Fruit fly (Drosophila melanogaster) whole organism, embryonic: ENCODE results near the gene CG15365.

Experiments
- CG10431 ChIP-seq: fragments of 200-800 bp; sonication (Bioruptor generic); optimal IDR thresholded peaks from 3 replicates; lab custom pipeline; 2018; ENCODE audit warnings: missing biosample characterization, mild to moderate bottlenecking, missing genetic modification characterization
- CG10565 ChIP-seq: fragments of 200-800 bp; sonication (Bioruptor generic); optimal IDR thresholded peaks from 3 replicates; lab custom pipeline; 2016; ENCODE audit warnings: missing biosample characterization, mild to moderate bottlenecking, missing genetic modification characterization
- CG10959 ChIP-seq: fragments of 200-800 bp; sonication (Bioruptor generic); IDR thresholded peaks from 2 replicates; pipeline ENCODE4 v1.3.6; 2022; ENCODE audit warnings: missing biosample characterization, missing genetic modification characterization
- CG12659 ChIP-seq: fragments of 200-800 bp; sonication (Bioruptor generic); optimal IDR thresholded peaks from 3 replicates; lab custom pipeline; 2017; ENCODE audit warnings: mild to moderate bottlenecking, missing biosample characterization, missing genetic modification reagents, missing genetic modification characterization
- CG12744 ChIP-seq: fragments of 200-800 bp; sonication (Bioruptor generic); optimal IDR thresholded peaks from 2 replicates; lab custom pipeline; 2016; ENCODE audit warnings: missing biosample characterization, missing genetic modification characterization
- CG13894 ChIP-seq: fragments of 200-800 bp; sonication (Bioruptor generic); optimal IDR thresholded peaks from 3 replicates; lab custom pipeline; 2018; ENCODE audit warnings: missing biosample characterization, mild to moderate bottlenecking, missing genetic modification characterization, moderate library complexity
- CG14441 ChIP-seq: fragments of 200-800 bp; sonication (Bioruptor generic); IDR thresholded peaks from 2 replicates; pipeline ENCODE4 v1.3.6; 2022; ENCODE audit warnings: missing biosample characterization, missing genetic modification characterization
- CG14667 ChIP-seq: fragments of 200-800 bp; sonication (Bioruptor generic); IDR thresholded peaks from 2 replicates; pipeline ENCODE4 v1.3.6; 2022; ENCODE audit warnings: missing biosample characterization, missing genetic modification characterization
- CG15011 ChIP-seq: fragments of 200-800 bp; sonication (Bioruptor generic); optimal IDR thresholded peaks from 3 replicates; lab custom pipeline; 2018; ENCODE audit warnings: missing biosample characterization, mild to moderate bottlenecking, missing genetic modification characterization
- CG1529 ChIP-seq: fragments of 200-800 bp; sonication (Bioruptor generic); optimal IDR thresholded peaks from 3 replicates; lab custom pipeline; 2018; ENCODE audit warnings: missing biosample characterization, missing genetic modification characterization
- CG1602 ChIP-seq: fragments of 200-800 bp; sonication (Bioruptor generic); optimal IDR thresholded peaks from 3 replicates; lab custom pipeline; 2016; ENCODE audit warnings: missing biosample characterization, missing genetic modification characterization
- CG1603 ChIP-seq: fragments of 200-800 bp; sonication (Bioruptor generic); optimal IDR thresholded peaks from 2 replicates; lab custom pipeline; 2019; ENCODE audit warnings: missing biosample characterization, mild to moderate bottlenecking, missing genetic modification characterization, moderate library complexity
- CG31365 ChIP-seq: fragments of 200-800 bp; sonication (Bioruptor generic); optimal IDR thresholded peaks from 2 replicates; lab custom pipeline; 2018; ENCODE audit warnings: missing biosample characterization, mild to moderate bottlenecking, missing genetic modification characterization
- CG33213 ChIP-seq: fragments of 200-800 bp; sonication (Bioruptor generic); optimal IDR thresholded peaks from 3 replicates; lab custom pipeline; 2016; ENCODE audit warnings: missing biosample characterization, missing genetic modification characterization
- CG3407 ChIP-seq: fragments of 200-800 bp; sonication (Bioruptor generic); optimal IDR thresholded peaks from 2 replicates; lab custom pipeline; 2018; ENCODE audit warnings: missing biosample characterization, mild to moderate bottlenecking, missing genetic modification characterization
- CG3847 ChIP-seq: fragments of 200-800 bp; sonication (Bioruptor generic); IDR thresholded peaks from 2 replicates; pipeline ENCODE4 v1.3.6; 2022; ENCODE audit warnings: missing biosample characterization, missing genetic modification characterization
- CG3995 ChIP-seq: fragments of 200-800 bp; sonication (Bioruptor generic); optimal IDR thresholded peaks from 3 replicates; lab custom pipeline; 2016; ENCODE audit warnings: missing biosample characterization, missing genetic modification characterization
- CG4617 ChIP-seq: fragments of 200-800 bp; sonication (Bioruptor generic); optimal IDR thresholded peaks from 3 replicates; lab custom pipeline; 2016; ENCODE audit warnings: missing biosample characterization, missing genetic modification characterization, borderline replicate concordance
- CG4707 ChIP-seq: fragments of 200-800 bp; sonication (Bioruptor generic); optimal IDR thresholded peaks from 2 replicates; lab custom pipeline; 2018; ENCODE audit warnings: missing biosample characterization, mild to moderate bottlenecking, missing genetic modification characterization, moderate library complexity
- CG6689 ChIP-seq: fragments of 200-800 bp; sonication (Bioruptor generic); IDR thresholded peaks from 2 replicates; pipeline ENCODE4 v1.3.6; 2022; ENCODE audit warnings: missing biosample characterization, missing genetic modification characterization
- CG6765 ChIP-seq: fragments of 200-800 bp; sonication (Bioruptor generic); optimal IDR thresholded peaks from 3 replicates; lab custom pipeline; 2017; ENCODE audit warnings: missing biosample characterization, mild to moderate bottlenecking, missing genetic modification characterization
- CG6813 ChIP-seq: fragments of 200-800 bp; sonication (Bioruptor generic); optimal IDR thresholded peaks from 2 replicates; lab custom pipeline; 2017; ENCODE audit warnings: missing biosample characterization, missing genetic modification characterization, mild to moderate bottlenecking, moderate library complexity, missing genetic modification reagents
- CG8359 ChIP-seq: fragments of 200-800 bp; sonication (Bioruptor generic); optimal IDR thresholded peaks from 2 replicates; lab custom pipeline; 2017; ENCODE audit warnings: missing biosample characterization, mild to moderate bottlenecking, missing genetic modification characterization, borderline replicate concordance
- CG9932 ChIP-seq: fragments of 200-800 bp; sonication (Bioruptor generic); IDR thresholded peaks from 2 replicates; pipeline ENCODE4 v1.3.6; 2022; ENCODE audit warnings: missing biosample characterization, missing genetic modification characterization
- Dip3 ChIP-seq: fragments of 200-800 bp; sonication (Bioruptor generic); optimal IDR thresholded peaks from 3 replicates; lab custom pipeline; 2016; ENCODE audit warnings: missing biosample characterization, missing genetic modification characterization
- HLH4C ChIP-seq: fragments of 200-800 bp; sonication (Bioruptor generic); IDR thresholded peaks from 3 replicates; pipeline ENCODE4 v1.3.6; 2022; ENCODE audit warnings: missing biosample characterization, missing genetic modification characterization; ENCODE audit not compliant: partially characterized antibody
- HLHmδ ChIP-seq: fragments of 200-800 bp; sonication (Bioruptor generic); optimal IDR thresholded peaks from 2 replicates; lab custom pipeline; 2018; ENCODE audit warnings: missing biosample characterization, mild to moderate bottlenecking, missing genetic modification characterization, moderate library complexity
- Jarid2 ChIP-seq: fragments of 200-800 bp; sonication (Bioruptor generic); optimal IDR thresholded peaks from 3 replicates; lab custom pipeline; 2017; ENCODE audit warnings: mild to moderate bottlenecking, missing biosample characterization, missing genetic modification reagents, missing genetic modification characterization
- Lhr ChIP-seq: fragments of 200-800 bp; sonication (Bioruptor generic); optimal IDR thresholded peaks from 3 replicates; lab custom pipeline; 2017; ENCODE audit warnings: mild to moderate bottlenecking, missing biosample characterization, missing genetic modification reagents, missing genetic modification characterization
- Mad ChIP-seq: fragments of 200-800 bp; sonication (Bioruptor generic); optimal IDR thresholded peaks from 2 replicates; lab custom pipeline; 2016; ENCODE audit warnings: missing biosample characterization, missing genetic modification characterization
- Max ChIP-seq: fragments of 200-800 bp; sonication (Bioruptor generic); optimal IDR thresholded peaks from 2 replicates; lab custom pipeline; 2016; ENCODE audit warnings: missing biosample characterization, mild to moderate bottlenecking, missing genetic modification characterization
- Nf-YB ChIP-seq: fragments of 200-800 bp; sonication (Bioruptor generic); optimal IDR thresholded peaks from 3 replicates; lab custom pipeline; 2019; ENCODE audit warnings: missing biosample characterization, mild to moderate bottlenecking, missing genetic modification characterization, moderate library complexity
- Stat92E ChIP-seq, 3 experiments: fragments of >200 bp in 2 of 3; fragments of 200-800 bp in 1 of 3; sonication (Bioruptor generic) in 1 of 3; optimal IDR thresholded peaks; 2 replicates each; lab custom pipeline; 2017 to 2019; ENCODE audit warnings: missing biosample characterization in 3 of 3, missing genetic modification characterization in 3 of 3, mild to moderate bottlenecking in 1 of 3, moderate library complexity in 1 of 3
- ara ChIP-seq: fragments of 200-800 bp; sonication (Bioruptor generic); IDR thresholded peaks from 2 replicates; pipeline ENCODE4 v1.3.6; 2022; ENCODE audit warnings: missing biosample characterization, missing genetic modification characterization
- ems ChIP-seq: fragments of 200-800 bp; sonication (Bioruptor generic); optimal IDR thresholded peaks from 3 replicates; lab custom pipeline; 2016; ENCODE audit warnings: missing biosample characterization, missing genetic modification characterization
- h ChIP-seq: fragments of >200 bp; optimal IDR thresholded peaks from 2 replicates; lab custom pipeline; 2017
- ind ChIP-seq: fragments of 200-800 bp; sonication (Bioruptor generic); optimal IDR thresholded peaks from 3 replicates; lab custom pipeline; 2016; ENCODE audit warnings: missing biosample characterization, missing genetic modification characterization
- lmd ChIP-seq: fragments of 200-800 bp; sonication (Bioruptor generic); IDR thresholded peaks from 2 replicates; pipeline ENCODE4 v1.3.6; 2022; ENCODE audit warnings: missing biosample characterization, missing genetic modification characterization
- p53 ChIP-seq: fragments of 200-800 bp; sonication (Bioruptor generic); optimal IDR thresholded peaks from 2 replicates; lab custom pipeline; 2016; ENCODE audit warnings: missing biosample characterization, missing genetic modification characterization
- peb ChIP-seq: fragments of 200-800 bp; sonication (Bioruptor generic); IDR thresholded peaks from 2 replicates; pipeline ENCODE4 v1.3.6; 2022; ENCODE audit warnings: missing biosample characterization, missing genetic modification characterization
- pho ChIP-seq: fragments of 200-800 bp; sonication (Bioruptor generic); optimal IDR thresholded peaks from 2 replicates; lab custom pipeline; 2016; ENCODE audit warnings: missing biosample characterization, missing genetic modification characterization
- rib ChIP-seq: fragments of 200-800 bp; sonication (Bioruptor generic); IDR thresholded peaks from 2 replicates; pipeline ENCODE4 v1.3.6; 2022; ENCODE audit warnings: missing biosample characterization, missing genetic modification characterization
- salm ChIP-seq: fragments of 200-800 bp; sonication (Bioruptor generic); optimal IDR thresholded peaks from 2 replicates; lab custom pipeline; 2018; ENCODE audit warnings: missing biosample characterization, mild to moderate bottlenecking, missing genetic modification characterization
- so ChIP-seq: fragments of 200-800 bp; sonication (Bioruptor generic); IDR thresholded peaks from 3 replicates; pipeline ENCODE4 v1.3.6; 2022; ENCODE audit warnings: missing biosample characterization, missing genetic modification characterization
- stwl ChIP-seq: fragments of 200-800 bp; sonication (Bioruptor generic); optimal IDR thresholded peaks from 3 replicates; lab custom pipeline; 2018; ENCODE audit warnings: missing biosample characterization, mild to moderate bottlenecking, missing genetic modification characterization, moderate library complexity
- tll ChIP-seq, 2 experiments: fragments of 200-800 bp in 1 of 2; fragments of >200 bp in 1 of 2; sonication (Bioruptor generic) in 1 of 2; optimal IDR thresholded peaks; 2 replicates each; lab custom pipeline; 2017 to 2019; ENCODE audit warnings: missing biosample characterization in 2 of 2, missing genetic modification characterization in 2 of 2, mild to moderate bottlenecking in 1 of 2, moderate library complexity in 1 of 2
- tx ChIP-seq: fragments of 200-800 bp; sonication (Bioruptor generic); optimal IDR thresholded peaks from 2 replicates; lab custom pipeline; 2016; ENCODE audit warnings: missing biosample characterization, missing genetic modification characterization
- unpg ChIP-seq: fragments of 200-800 bp; sonication (Bioruptor generic); optimal IDR thresholded peaks from 3 replicates; lab custom pipeline; 2018; ENCODE audit warnings: missing biosample characterization, mild to moderate bottlenecking, missing genetic modification characterization, moderate library complexity
- wor ChIP-seq: fragments of 200-800 bp; sonication (Bioruptor generic); IDR thresholded peaks from 2 replicates; pipeline ENCODE4 v1.3.6; 2022; ENCODE audit warnings: missing biosample characterization, missing genetic modification characterization

The CG15365 gene

DNA sequence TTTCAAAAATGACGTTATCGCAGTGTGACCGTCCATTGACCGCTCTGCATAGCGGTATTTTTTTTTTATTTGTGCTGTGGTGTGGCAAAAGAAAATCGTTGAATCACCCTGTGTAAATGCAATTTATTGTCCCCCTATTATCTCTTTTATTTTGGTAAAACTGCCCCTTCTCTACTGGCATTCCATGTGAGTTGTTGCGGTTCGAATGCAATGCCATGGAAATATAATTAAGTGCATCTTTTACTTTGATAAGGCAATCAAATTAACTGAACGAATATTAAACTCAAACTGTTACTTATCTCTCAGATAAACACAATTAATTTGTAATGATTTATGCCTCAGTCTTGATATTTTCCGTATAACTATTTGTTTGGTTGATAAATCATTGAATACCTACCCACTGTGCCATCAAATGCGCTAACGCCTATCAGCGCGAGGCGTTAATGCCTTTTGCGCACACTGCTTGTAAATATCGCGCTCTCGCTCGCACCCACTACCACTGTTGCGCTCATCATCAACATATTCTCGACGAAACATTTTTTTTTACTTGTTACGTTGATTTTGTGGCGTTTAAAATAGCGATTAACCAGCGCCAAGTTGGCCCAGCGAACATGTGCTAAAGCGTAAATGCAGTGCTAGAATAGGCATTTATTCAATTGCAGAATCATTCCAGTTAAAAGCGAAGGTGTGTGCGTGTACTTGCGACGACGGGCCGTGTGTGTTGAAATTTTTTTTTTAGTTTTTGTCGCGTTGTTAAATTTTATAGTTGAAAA is 41.5 kb upstream of the CG15365 start (continued):
- no peak for TF ChIP-seq CG3407 (GFP tag; lab: Kevin White, UChicago)
- peak; percentile 20 for TF ChIP-seq Nf-YB (GFP tag; lab: Kevin White, UChicago)
- TF ChIP-seq CG13894 (tag; lab: Kevin White, UChicago) = no peak
- TF ChIP-seq CG10565 (GFP tag; lab: Kevin White, UChicago) = no peak
- peak; percentile 52; the same call in 1 of the 2 replicates for TF ChIP-seq CG14441
- peak; percentile 55 for TF ChIP-seq CG6689 (GFP tag; lab: Robert Waterston, UW)
- peak in 1 of 2 experiments; percentile 70 for TF ChIP-seq tll (GFP tag; optimal IDR thresholded peaks at IDR 0.05; lab: Kevin White, UChicago)
- no peak for TF ChIP-seq salm
- TF ChIP-seq CG4707 (GFP tag; lab: Kevin White, UChicago) = peak; percentile 36
- TF ChIP-seq stwl (tag; lab: Kevin White, UChicago) = peak; percentile 18
- TF ChIP-seq pho (GFP tag; lab: Kevin White, UChicago) = peak; percentile 43
- TF ChIP-seq CG12744 (GFP tag; lab: Kevin White, UChicago) = peak; percentile 22
- no peak for TF ChIP-seq rib (GFP tag; lab: Robert Waterston, UW)
- peak; percentile 52 for TF ChIP-seq CG1602 (GFP tag; lab: Kevin White, UChicago)
- TF ChIP-seq CG33213 (GFP tag; lab: Kevin White, UChicago) = peak; percentile 34
- peak; percentile 41 for TF ChIP-seq ems
- peak; percentile 65 for TF ChIP-seq ind (GFP tag; lab: Kevin White, UChicago)
- TF ChIP-seq Dip3 (GFP tag; lab: Kevin White, UChicago) = peak; percentile 61
- TF ChIP-seq CG9932 (GFP tag; lab: Robert Waterston, UW) = peak; percentile 58
- peak; percentile 31 for TF ChIP-seq Max
- peak; percentile 53 for TF ChIP-seq tx (GFP tag; lab: Kevin White, UChicago)
- no peak for TF ChIP-seq CG3995 (GFP tag; lab: Kevin White, UChicago)
- TF ChIP-seq CG4617 (GFP tag; lab: Kevin White, UChicago) = peak; percentile 53
- TF ChIP-seq CG1529 = no peak
- TF ChIP-seq unpg (GFP tag; lab: Kevin White, UChicago) = peak; percentile 51
- no peak for TF ChIP-seq HLHmδ (GFP tag; lab: Kevin White, UChicago)
- no peak for TF ChIP-seq h
- TF ChIP-seq Lhr (GFP tag; lab: Kevin White, UChicago) = peak; percentile 61
- no peak for TF ChIP-seq CG6765 (GFP tag; lab: Kevin White, UChicago)
- no peak for TF ChIP-seq CG10431
- TF ChIP-seq wor (GFP tag; lab: Robert Waterston, UW) = no peak
- peak; percentile 49 for TF ChIP-seq Mad (GFP tag; lab: Kevin White, UChicago)
- TF ChIP-seq CG31365 (tag; lab: Kevin White, UChicago) = peak; percentile 65
- no peak for TF ChIP-seq CG10959 (GFP tag; lab: Robert Waterston, UW)
- no peak for TF ChIP-seq so
- no peak for TF ChIP-seq CG8359
- TF ChIP-seq CG3847 (GFP tag; lab: Robert Waterston, UW) = peak; percentile 22
- TF ChIP-seq peb (GFP tag; lab: Robert Waterston, UW) = peak; percentile 29; the same call in 1 of the 2 replicates
- TF ChIP-seq Stat92E (GFP tag; optimal IDR thresholded peaks at IDR 0.05; lab: Kevin White, UChicago) = no peak
- peak; percentile 22; the same call in 1 of the 2 replicates for TF ChIP-seq ara (GFP tag; lab: Robert Waterston, UW)
- peak; percentile 40 for TF ChIP-seq p53 (GFP tag; lab: Kevin White, UChicago)
- TF ChIP-seq HLH4C = no peak
- TF ChIP-seq Jarid2 (GFP tag; lab: Kevin White, UChicago) = no peak
- TF ChIP-seq CG12659 (GFP tag; lab: Kevin White, UChicago) = peak; percentile 68
- TF ChIP-seq CG15011 (GFP tag; lab: Kevin White, UChicago) = no peak
- peak; percentile 44 for TF ChIP-seq lmd
- peak; percentile 13; the same call in 1 of the 2 replicates for TF ChIP-seq CG14667 (GFP tag; lab: Robert Waterston, UW)
- peak; percentile 66 for TF ChIP-seq CG1603 (tag; lab: Kevin White, UChicago)
- no peak for TF ChIP-seq CG6813
